Fruit fly (Drosophila melanogaster): ENCODE measurements around the gene Gbs-76A.
A peak's percentile ranks its signal among the peaks of the same experiment; 100 is the strongest.

Gbs-76A gene

DNA sequence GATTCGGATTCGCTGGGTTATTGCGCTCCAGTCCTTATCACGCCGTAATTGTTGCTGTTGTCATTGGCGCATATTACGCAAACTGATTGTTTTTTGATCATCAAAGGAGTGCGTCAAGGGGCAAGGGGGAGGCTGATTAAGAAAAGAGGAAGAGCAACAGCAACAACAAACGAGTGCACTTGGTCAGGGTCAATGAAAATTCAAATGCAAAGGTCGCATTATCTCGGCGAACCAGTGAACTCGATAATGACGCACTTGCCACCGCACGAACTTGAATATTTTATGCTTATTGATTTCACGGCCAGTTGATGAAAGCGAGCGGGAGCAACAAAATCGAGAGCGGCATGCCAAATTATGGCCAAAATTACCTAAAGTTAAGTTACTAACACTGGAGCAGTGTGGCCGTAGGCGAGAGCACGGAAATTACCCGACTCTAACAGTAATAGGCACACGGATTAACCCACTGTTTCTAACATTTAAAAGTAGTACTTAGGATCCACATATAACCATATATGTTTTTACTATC lies 32.2 kb downstream of the Gbs-76A start, which contains the start of gene nes:
nes (minus strand) TSS at position 402 of the 526 bp plus-strand sequence.
- peak; percentile 96 for TF ChIP-seq EcR (GFP tag; optimal IDR thresholded peaks at IDR 0.05)
- peak; percentile 12 for TF ChIP-seq Snoo (tag; optimal IDR thresholded peaks at IDR 0.05)
- no peak for TF ChIP-seq Pif1A (GFP tag; optimal IDR thresholded peaks at IDR 0.05)
- no peak; the same call in 1 of the 2 replicates for TF ChIP-seq Ets98B (GFP tag; IDR thresholded peaks at IDR 0.05)

DNA sequence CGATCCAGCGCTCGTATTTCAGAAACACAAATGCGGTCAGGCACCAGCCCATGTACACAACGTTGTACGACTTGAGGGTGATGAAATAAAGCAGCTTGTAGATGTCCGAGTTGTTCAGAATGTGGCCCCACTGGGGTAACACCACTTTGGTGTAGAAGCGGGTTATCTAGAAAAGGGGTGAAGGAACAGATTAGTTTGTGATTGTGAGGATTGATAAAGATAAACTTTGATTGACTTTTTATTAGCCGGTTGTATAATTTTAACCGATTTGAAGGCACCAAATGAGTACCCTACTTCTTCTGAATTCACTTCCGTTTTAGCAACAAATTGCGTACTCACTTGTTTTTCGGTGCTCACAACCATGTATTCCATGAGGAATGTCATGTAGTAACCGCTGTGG lies 34.4 kb downstream of the Gbs-76A start:
- TF ChIP-seq CG34367 (tag; optimal IDR thresholded peaks at IDR 0.05) (no peak), CG12605 (GFP tag; IDR thresholded peaks at IDR 0.05) (no peak), CG8159 (tag; optimal IDR thresholded peaks at IDR 0.05) (no peak), Pif1A (GFP tag; optimal IDR thresholded peaks at IDR 0.05) (no peak), fd96Ca (GFP tag; IDR thresholded peaks at IDR 0.05) (no peak), CG4496 (GFP tag; IDR thresholded peaks at IDR 0.05) (no peak), CG32121 (GFP tag; IDR thresholded peaks at IDR 0.05) (no peak)

- TF ChIP-seq Snoo (tag; optimal IDR thresholded peaks at IDR 0.05) (peak; percentile 34), CG32121 (GFP tag; IDR thresholded peaks at IDR 0.05) (no peak), CG8159 (tag; optimal IDR thresholded peaks at IDR 0.05) (no peak), CG14655 (GFP tag; optimal IDR thresholded peaks at IDR 0.05) (no peak), rn (GFP tag; IDR thresholded peaks at IDR 0.05) (no peak), Ets98B (GFP tag; IDR thresholded peaks at IDR 0.05) (no peak; the same call in 1 of the 2 replicates), Pif1A (GFP tag; optimal IDR thresholded peaks at IDR 0.05) (no peak), Pif1B (GFP tag; optimal IDR thresholded peaks at IDR 0.05) (no peak), fd96Ca (GFP tag; IDR thresholded peaks at IDR 0.05) (no peak), gl (tag; optimal IDR thresholded peaks at IDR 0.05) (no peak), CG9948 (tag; optimal IDR thresholded peaks at IDR 0.05) (no peak), CG10348 (GFP tag; IDR thresholded peaks at IDR 0.05) (no peak), CG15710 (tag; optimal IDR thresholded peaks at IDR 0.05) (peak; percentile 56), CG12605 (GFP tag; IDR thresholded peaks at IDR 0.05) (no peak), D1 (tag; optimal IDR thresholded peaks at IDR 0.05) (peak; percentile 24), CG8301 (tag; optimal IDR thresholded peaks at IDR 0.05) (no peak), CG13204 (GFP tag; optimal IDR thresholded peaks at IDR 0.05) (no peak), CG4496 (GFP tag; IDR thresholded peaks at IDR 0.05) (peak; percentile 55; the same call in 2 of the 3 replicates), CG17806 (tag; optimal IDR thresholded peaks at IDR 0.05) (peak; percentile 13), CG34367 (tag; optimal IDR thresholded peaks at IDR 0.05) (peak; percentile 20), EcR (GFP tag; optimal IDR thresholded peaks at IDR 0.05) (no peak)
Observed at dm6 chr3L:19254715-19255428, 37.7 kb downstream of the Gbs-76A start, which contains the start of the genes mRpL21 and rept. mRpL21 (minus strand) TSS chr3L:19255061. rept (plus strand) TSS chr3L:19255340.

DNA sequence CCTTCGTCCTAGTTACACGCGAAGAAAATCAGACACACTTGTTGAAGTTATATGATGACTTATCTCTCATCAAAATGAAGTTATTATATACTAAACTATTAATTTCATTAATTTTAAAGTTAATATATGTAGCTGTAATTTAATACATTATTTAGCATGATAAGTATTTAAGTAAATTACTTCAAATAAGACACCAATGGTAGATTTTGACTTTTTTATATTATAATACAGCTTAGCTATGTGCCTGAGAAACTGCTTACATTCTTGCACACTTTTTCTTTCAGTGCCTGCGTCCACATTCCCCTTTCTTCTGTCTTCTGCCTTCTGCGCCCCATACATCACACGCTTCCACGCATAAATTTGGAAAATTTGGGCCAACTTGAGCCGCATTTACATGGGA lies 40.9 kb downstream of the Gbs-76A start:
- TF ChIP-seq CG32121 (GFP tag; IDR thresholded peaks at IDR 0.05) = no peak
- TF ChIP-seq Pif1B (GFP tag; optimal IDR thresholded peaks at IDR 0.05) = no peak
- TF ChIP-seq D1 (tag; optimal IDR thresholded peaks at IDR 0.05) = no peak
- TF ChIP-seq CG8159 (tag; optimal IDR thresholded peaks at IDR 0.05) = no peak
- no peak for TF ChIP-seq CG10348 (GFP tag; IDR thresholded peaks at IDR 0.05)
- no peak for TF ChIP-seq CG17806 (tag; optimal IDR thresholded peaks at IDR 0.05)
- no peak for TF ChIP-seq CG34367 (tag; optimal IDR thresholded peaks at IDR 0.05)
- TF ChIP-seq EcR (GFP tag; optimal IDR thresholded peaks at IDR 0.05) = no peak
- no peak for TF ChIP-seq CG14655 (GFP tag; optimal IDR thresholded peaks at IDR 0.05)
- no peak for TF ChIP-seq CG8301 (tag; optimal IDR thresholded peaks at IDR 0.05)
- no peak for TF ChIP-seq Ets98B (GFP tag; IDR thresholded peaks at IDR 0.05)
- TF ChIP-seq CG9948 (tag; optimal IDR thresholded peaks at IDR 0.05) = no peak
- TF ChIP-seq Pif1A (GFP tag; optimal IDR thresholded peaks at IDR 0.05) = no peak
- no peak for TF ChIP-seq gl (tag; optimal IDR thresholded peaks at IDR 0.05)
- TF ChIP-seq CG15710 (tag; optimal IDR thresholded peaks at IDR 0.05) = no peak
- no peak for TF ChIP-seq CG4496 (GFP tag; IDR thresholded peaks at IDR 0.05)
- TF ChIP-seq Snoo (tag; optimal IDR thresholded peaks at IDR 0.05) = no peak
- TF ChIP-seq fd96Ca (GFP tag; IDR thresholded peaks at IDR 0.05) = no peak
- TF ChIP-seq CG13204 (GFP tag; optimal IDR thresholded peaks at IDR 0.05) = no peak

DNA sequence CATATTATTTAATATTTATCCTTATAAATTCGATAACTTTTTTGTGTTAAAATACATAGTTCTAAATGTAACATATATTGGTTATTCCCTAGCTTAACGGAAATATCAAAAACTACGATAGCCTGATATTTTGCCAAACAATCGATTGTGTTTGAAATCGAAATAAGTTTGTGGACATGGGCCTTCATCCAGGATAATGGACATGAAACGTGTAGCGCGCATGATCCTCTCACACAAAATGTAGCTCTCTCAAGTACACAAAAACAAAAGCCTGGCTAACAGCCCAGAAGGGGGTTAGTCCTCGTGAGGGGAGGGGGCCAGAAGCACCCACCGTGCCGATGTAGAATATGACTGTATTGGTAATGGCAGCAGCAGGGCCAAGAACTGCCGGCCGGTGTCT lies 54.8 kb downstream of the Gbs-76A start:
- TF ChIP-seq CG17806 (tag; optimal IDR thresholded peaks at IDR 0.05) (no peak), CG10348 (GFP tag; IDR thresholded peaks at IDR 0.05) (no peak), CG15710 (tag; optimal IDR thresholded peaks at IDR 0.05) (no peak), fd96Ca (GFP tag; IDR thresholded peaks at IDR 0.05) (no peak)

DNA sequence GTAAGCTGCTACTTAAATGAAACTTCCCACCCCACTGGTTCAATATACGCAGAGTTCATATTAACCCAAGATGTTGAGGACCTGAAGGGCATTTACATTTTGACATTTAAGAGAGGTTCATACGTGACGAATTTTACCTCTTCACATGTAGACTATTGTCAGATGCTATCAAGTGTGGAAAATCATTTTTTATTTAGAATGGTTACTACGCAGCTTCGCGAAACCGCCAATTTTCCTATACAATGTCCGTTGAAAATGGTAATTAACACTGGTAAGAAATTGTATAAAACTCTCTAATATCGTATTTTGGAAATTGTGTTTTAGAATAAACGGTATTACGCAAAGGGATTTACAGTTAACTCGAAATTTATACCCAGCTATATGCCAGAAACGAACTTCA lies 56.0 kb downstream of the Gbs-76A start:
- TF ChIP-seq CG34367 (tag; optimal IDR thresholded peaks at IDR 0.05) (no peak), CG4496 (GFP tag; IDR thresholded peaks at IDR 0.05) (no peak)

- TF ChIP-seq CG9948 (tag; optimal IDR thresholded peaks at IDR 0.05) = no peak
- TF ChIP-seq Pif1B (GFP tag; optimal IDR thresholded peaks at IDR 0.05) = no peak
- TF ChIP-seq D1 (tag; optimal IDR thresholded peaks at IDR 0.05) = no peak
- TF ChIP-seq Ets98B (GFP tag; IDR thresholded peaks at IDR 0.05) = no peak
- no peak for TF ChIP-seq CG10348 (GFP tag; IDR thresholded peaks at IDR 0.05)
- TF ChIP-seq Pif1A (GFP tag; optimal IDR thresholded peaks at IDR 0.05) = no peak
- TF ChIP-seq CG8301 (tag; optimal IDR thresholded peaks at IDR 0.05) = no peak
- no peak for TF ChIP-seq EcR (GFP tag; optimal IDR thresholded peaks at IDR 0.05)
- TF ChIP-seq CG14655 (GFP tag; optimal IDR thresholded peaks at IDR 0.05) = no peak
- TF ChIP-seq CG15710 (tag; optimal IDR thresholded peaks at IDR 0.05) = no peak
- TF ChIP-seq CG4496 (GFP tag; IDR thresholded peaks at IDR 0.05) = no peak
- no peak for TF ChIP-seq fd96Ca (GFP tag; IDR thresholded peaks at IDR 0.05)
- no peak for TF ChIP-seq rn (GFP tag; IDR thresholded peaks at IDR 0.05)
- no peak for TF ChIP-seq CG17806 (tag; optimal IDR thresholded peaks at IDR 0.05)
- no peak for TF ChIP-seq CG34367 (tag; optimal IDR thresholded peaks at IDR 0.05)
Observed at dm6 chr3L:19236060-19236459, 56.5 kb downstream of the Gbs-76A start, which contains the start of gene CG33647. CG33647 (plus strand) TSS chr3L:19236360.

All from whole organism, pupa.